Worm (Caenorhabditis elegans) whole organism, L2 larva: ENCODE data around the gene rpl-28.

Source experiments
- crh-2 ChIP-seq: sonication (generic microtip); optimal IDR thresholded peaks from 2 replicates; lab custom pipeline; 2017; ENCODE audit warnings: missing biosample characterization, missing genetic modification characterization
- elt-3 ChIP-seq: sonication (generic microtip); optimal IDR thresholded peaks from 2 replicates; lab custom pipeline; 2017; ENCODE audit warnings: missing biosample characterization, missing genetic modification characterization
- mdl-1 ChIP-seq, 2 experiments: fragments of 150-350 bp in 1 of 2; sonication (generic microtip) in 1 of 2; optimal IDR thresholded peaks; 2 replicates each; lab custom pipeline; 2017; ENCODE audit warnings: missing biosample characterization in 2 of 2, missing genetic modification characterization in 2 of 2
- nhr-10 ChIP-seq: sonication (generic microtip); optimal IDR thresholded peaks from 2 replicates; lab custom pipeline; 2017; ENCODE audit warnings: missing biosample characterization, missing genetic modification characterization
- skn-1 ChIP-seq: sonication (generic microtip); optimal IDR thresholded peaks from 2 replicates; lab custom pipeline; 2017; ENCODE audit warnings: missing biosample characterization, missing genetic modification characterization
- snpc-4 ChIP-seq: fragments of 150-350 bp; optimal IDR thresholded peaks from 2 replicates; lab custom pipeline; 2014; ENCODE audit warnings: missing biosample characterization, missing genetic modification characterization
- unc-39 ChIP-seq: fragments of 150-350 bp; optimal IDR thresholded peaks from 2 replicates; lab custom pipeline; 2014; ENCODE audit warnings: missing biosample characterization, missing genetic modification characterization
- unc-62 ChIP-seq: fragments of 150-350 bp; optimal IDR thresholded peaks from 2 replicates; lab custom pipeline; 2014; ENCODE audit warnings: missing biosample characterization, missing genetic modification reagents, missing genetic modification characterization
- zag-1 ChIP-seq: fragments of 150-350 bp; optimal IDR thresholded peaks from 2 replicates; lab custom pipeline; 2014; ENCODE audit warnings: missing biosample characterization, missing genetic modification characterization
- ztf-11 ChIP-seq: sonication (generic microtip); optimal IDR thresholded peaks from 2 replicates; lab custom pipeline; 2017; ENCODE audit warnings: missing biosample characterization, missing genetic modification characterization

ce11 chrV:12695968-12696367, 31.9 kb downstream of the rpl-28 start, which contains the start of gene K10C8.4:
- TF ChIP-seq mdl-1 (tag; optimal IDR thresholded peaks at IDR 0.05; lab: Kevin White, UChicago) (no peak), nhr-10 (tag; lab: Kevin White, UChicago) (no peak), snpc-4 (tag; lab: Kevin White, UChicago) (no peak), zag-1 (tag; lab: Kevin White, UChicago) (no peak), elt-3 (tag; lab: Kevin White, UChicago) (no peak), skn-1 (tag; lab: Kevin White, UChicago) (no peak), unc-39 (no peak), ztf-11 (tag; lab: Kevin White, UChicago) (no peak), crh-2 (no peak), unc-62 (no peak)
